Worm (Caenorhabditis elegans) whole organism, L2 larva: ENCODE data around the gene ZK1236.1.

Source experiments
- C34F6.9 ChIP-seq: fragments of 150-350 bp; optimal IDR thresholded peaks from 2 replicates; lab custom pipeline; 2014; ENCODE audit warnings: missing biosample characterization, missing genetic modification characterization
- F13H6.1 ChIP-seq: sonication (generic microtip); optimal IDR thresholded peaks from 2 replicates; lab custom pipeline; 2016; ENCODE audit warnings: missing genetic modification characterization, missing compliant biosample characterization
- R02D3.7 ChIP-seq: fragments of 150-350 bp; optimal IDR thresholded peaks from 2 replicates; lab custom pipeline; 2014; ENCODE audit warnings: missing biosample characterization, missing genetic modification characterization
- Y55F3AM.14 ChIP-seq: fragments of 200-800 bp; sonication (Bioruptor generic); optimal IDR thresholded peaks from 2 replicates; lab custom pipeline; 2018; ENCODE audit warnings: mild to moderate bottlenecking, missing genetic modification characterization, missing compliant biosample characterization
- alr-1 ChIP-seq: fragments of 150-350 bp; optimal IDR thresholded peaks from 2 replicates; lab custom pipeline; 2014; ENCODE audit warnings: missing biosample characterization, missing genetic modification characterization
- ama-1 ChIP-seq: fragments of 150-350 bp; optimal IDR thresholded peaks from 2 replicates; lab custom pipeline; 2018; ENCODE audit warnings: inconsistent platforms
- blmp-1 ChIP-seq: sonication (generic microtip); optimal IDR thresholded peaks from 2 replicates; lab custom pipeline; 2017; ENCODE audit warnings: missing genetic modification characterization, mild to moderate bottlenecking, missing compliant biosample characterization, antibody characterized with exemption, moderate library complexity; ENCODE audit not compliant: insufficient read depth
- ceh-16 ChIP-seq: fragments of 150-350 bp; optimal IDR thresholded peaks from 2 replicates; lab custom pipeline; 2014; ENCODE audit warnings: missing biosample characterization, missing genetic modification characterization
- crh-2 ChIP-seq: sonication (generic microtip); optimal IDR thresholded peaks from 2 replicates; lab custom pipeline; 2017; ENCODE audit warnings: missing biosample characterization, missing genetic modification characterization
- dmd-4 ChIP-seq: sonication (generic microtip); optimal IDR thresholded peaks from 2 replicates; lab custom pipeline; 2017; ENCODE audit warnings: missing biosample characterization, missing genetic modification characterization
- elt-1 ChIP-seq: fragments of 150-350 bp; optimal IDR thresholded peaks from 2 replicates; lab custom pipeline; 2014; ENCODE audit warnings: missing biosample characterization, missing genetic modification characterization
- elt-3 ChIP-seq: sonication (generic microtip); optimal IDR thresholded peaks from 2 replicates; lab custom pipeline; 2017; ENCODE audit warnings: missing biosample characterization, missing genetic modification characterization
- fos-1 ChIP-seq: fragments of 150-350 bp; optimal IDR thresholded peaks from 2 replicates; lab custom pipeline; 2014; ENCODE audit warnings: missing biosample characterization, missing genetic modification characterization
- gmeb-1 ChIP-seq: fragments of 150-350 bp; optimal IDR thresholded peaks from 2 replicates; lab custom pipeline; 2014; ENCODE audit warnings: missing biosample characterization, missing genetic modification characterization
- lin-11 ChIP-seq: fragments of 150-350 bp; sonication (generic microtip); optimal IDR thresholded peaks from 2 replicates; lab custom pipeline; 2014; ENCODE audit warnings: missing biosample characterization, missing genetic modification characterization, inconsistent platforms, mixed read lengths
- lin-13 ChIP-seq: fragments of 150-350 bp; optimal IDR thresholded peaks from 2 replicates; lab custom pipeline; 2014; ENCODE audit warnings: missing biosample characterization, missing genetic modification reagents, missing genetic modification characterization
- lin-39 ChIP-seq: fragments of 150-350 bp; optimal IDR thresholded peaks from 2 replicates; lab custom pipeline; 2014; ENCODE audit warnings: missing biosample characterization, missing genetic modification reagents, missing genetic modification characterization
- lsy-2 ChIP-seq, 2 experiments: fragments of 150-350 bp in 1 of 2; sonication (generic microtip) in 1 of 2; optimal IDR thresholded peaks; 2 replicates each; lab custom pipeline; 2014 to 2017; ENCODE audit warnings: missing biosample characterization in 2 of 2, missing genetic modification characterization in 2 of 2
- mbf-1 ChIP-seq: sonication (generic microtip); optimal IDR thresholded peaks from 2 replicates; lab custom pipeline; 2017; ENCODE audit warnings: missing biosample characterization, missing genetic modification characterization
- mdl-1 ChIP-seq, 2 experiments: fragments of 150-350 bp in 1 of 2; sonication (generic microtip) in 1 of 2; optimal IDR thresholded peaks; 2 replicates each; lab custom pipeline; 2017; ENCODE audit warnings: missing biosample characterization in 2 of 2, missing genetic modification characterization in 2 of 2
- nhr-10 ChIP-seq: sonication (generic microtip); optimal IDR thresholded peaks from 2 replicates; lab custom pipeline; 2017; ENCODE audit warnings: missing biosample characterization, missing genetic modification characterization
- nhr-11 ChIP-seq: fragments of 150-350 bp; optimal IDR thresholded peaks from 2 replicates; lab custom pipeline; 2014; ENCODE audit warnings: missing biosample characterization, missing genetic modification characterization
- nhr-12 ChIP-seq: fragments of 150-350 bp; optimal IDR thresholded peaks from 2 replicates; lab custom pipeline; 2014; ENCODE audit warnings: missing biosample characterization, missing genetic modification characterization
- nhr-129 ChIP-seq: fragments of 150-350 bp; optimal IDR thresholded peaks from 2 replicates; lab custom pipeline; 2014; ENCODE audit warnings: missing biosample characterization, missing genetic modification characterization
- nhr-21 ChIP-seq: fragments of 150-350 bp; optimal IDR thresholded peaks from 2 replicates; lab custom pipeline; 2014; ENCODE audit warnings: missing biosample characterization, missing genetic modification characterization
- nhr-23 ChIP-seq: fragments of 150-350 bp; optimal IDR thresholded peaks from 2 replicates; lab custom pipeline; 2014; ENCODE audit warnings: missing biosample characterization, missing genetic modification reagents, missing genetic modification characterization
- nhr-237 ChIP-seq: fragments of 150-350 bp; optimal IDR thresholded peaks from 2 replicates; lab custom pipeline; 2014; ENCODE audit warnings: missing biosample characterization, missing genetic modification characterization
- nhr-25 ChIP-seq: fragments of 150-350 bp; sonication (generic microtip); optimal IDR thresholded peaks from 3 replicates; lab custom pipeline; 2014; ENCODE audit warnings: missing biosample characterization, missing genetic modification characterization
- nhr-6 ChIP-seq: fragments of 150-350 bp; optimal IDR thresholded peaks from 2 replicates; lab custom pipeline; 2014; ENCODE audit warnings: missing biosample characterization, missing genetic modification characterization
- nhr-77 ChIP-seq: fragments of 150-350 bp; optimal IDR thresholded peaks from 2 replicates; lab custom pipeline; 2014; ENCODE audit warnings: missing biosample characterization, missing genetic modification characterization
- sem-4 ChIP-seq: fragments of 150-350 bp; optimal IDR thresholded peaks from 2 replicates; lab custom pipeline; 2014; ENCODE audit warnings: missing biosample characterization, missing genetic modification reagents, missing genetic modification characterization
- skn-1 ChIP-seq: sonication (generic microtip); optimal IDR thresholded peaks from 2 replicates; lab custom pipeline; 2017; ENCODE audit warnings: missing biosample characterization, missing genetic modification characterization
- sma-3 ChIP-seq: sonication (generic microtip); optimal IDR thresholded peaks from 2 replicates; lab custom pipeline; 2016; ENCODE audit warnings: missing genetic modification reagents, missing genetic modification characterization, missing compliant biosample characterization
- sma-9 ChIP-seq, 2 experiments: fragments of 150-350 bp in 1 of 2; sonication (generic microtip) in 1 of 2; optimal IDR thresholded peaks; 2 replicates each; lab custom pipeline; 2014 to 2016; ENCODE audit warnings: missing genetic modification characterization in 2 of 2, mild to moderate bottlenecking in 1 of 2, missing biosample characterization in 1 of 2, missing compliant biosample characterization in 1 of 2, missing genetic modification reagents in 1 of 2, moderate library complexity in 1 of 2
- snpc-4 ChIP-seq: fragments of 150-350 bp; optimal IDR thresholded peaks from 2 replicates; lab custom pipeline; 2014; ENCODE audit warnings: missing biosample characterization, missing genetic modification characterization
- unc-39 ChIP-seq: fragments of 150-350 bp; optimal IDR thresholded peaks from 2 replicates; lab custom pipeline; 2014; ENCODE audit warnings: missing biosample characterization, missing genetic modification characterization
- unc-55 ChIP-seq: fragments of 150-350 bp; sonication (generic microtip); optimal IDR thresholded peaks from 3 replicates; lab custom pipeline; 2014; ENCODE audit warnings: missing biosample characterization, missing genetic modification reagents, missing genetic modification characterization
- unc-62 ChIP-seq: fragments of 150-350 bp; optimal IDR thresholded peaks from 2 replicates; lab custom pipeline; 2014; ENCODE audit warnings: missing biosample characterization, missing genetic modification reagents, missing genetic modification characterization
- zag-1 ChIP-seq: fragments of 150-350 bp; optimal IDR thresholded peaks from 2 replicates; lab custom pipeline; 2014; ENCODE audit warnings: missing biosample characterization, missing genetic modification characterization
- ztf-1 ChIP-seq: fragments of 200-800 bp; sonication (Bioruptor generic); conservative IDR thresholded peaks from 2 replicates; pipeline ENCODE4 v1.3.6; 2022; ENCODE audit warnings: missing genetic modification characterization, missing compliant biosample characterization
- ztf-11 ChIP-seq: sonication (generic microtip); optimal IDR thresholded peaks from 2 replicates; lab custom pipeline; 2017; ENCODE audit warnings: missing biosample characterization, missing genetic modification characterization
- ztf-4 ChIP-seq: fragments of 150-350 bp; optimal IDR thresholded peaks from 2 replicates; lab custom pipeline; 2014; ENCODE audit warnings: missing biosample characterization, missing genetic modification characterization

Gene ZK1236.1

ce11 chrIII:8405449-8405962 lies 23.6 kb upstream of the ZK1236.1 start, which contains the start of the genes ubxn-4 and cyy-1:
TSS of gene ubxn-4 (minus strand) at chrIII:8405562.
TSS of gene cyy-1 (plus strand) at chrIII:8405874.
- TF ChIP-seq lsy-2 (tag; optimal IDR thresholded peaks at IDR 0.05; lab: Kevin White, UChicago) (peak in 1 of 2 experiments; percentile 11), unc-55 (GFP tag; lab: Kevin White, UChicago) (peak; percentile 38), nhr-12 (tag; lab: Kevin White, UChicago) (no peak)

ce11 chrIII:8409166-8409565 lies 19.9 kb upstream of the ZK1236.1 start, which contains the start of gene ZK353.9:
TSS of gene ZK353.9 (plus strand) at chrIII:8409496.
- TF ChIP-seq C34F6.9 (tag; lab: Kevin White, UChicago) (no peak), nhr-23 (tag; lab: Kevin White, UChicago) (no peak), Y55F3AM.14 (GFP tag; lab: Kevin White, UChicago) (no peak), lin-13 (no peak), crh-2 (tag; lab: Kevin White, UChicago) (no peak), mbf-1 (tag; lab: Kevin White, UChicago) (no peak), snpc-4 (tag; lab: Kevin White, UChicago) (no peak), unc-39 (tag; lab: Kevin White, UChicago) (no peak), nhr-129 (tag; lab: Kevin White, UChicago) (no peak), nhr-21 (tag; lab: Kevin White, UChicago) (no peak), nhr-237 (tag; lab: Kevin White, UChicago) (no peak), nhr-6 (tag; lab: Kevin White, UChicago) (no peak)

ce11 chrIII:8410747-8411146 lies 18.4 kb upstream of the ZK1236.1 start:
- TF ChIP-seq lin-39 (tag; lab: Kevin White, UChicago) = no peak
- no peak for TF ChIP-seq unc-55 (GFP tag; lab: Kevin White, UChicago)
- no peak for TF ChIP-seq lin-11 (tag; lab: Kevin White, UChicago)
- no peak for TF ChIP-seq zag-1 (tag; lab: Kevin White, UChicago)
- TF ChIP-seq Y55F3AM.14 (GFP tag; lab: Kevin White, UChicago) = no peak
- TF ChIP-seq skn-1 (tag; lab: Kevin White, UChicago) = no peak
- TF ChIP-seq ama-1 (lab: Kevin White, UChicago) = no peak
- no peak for TF ChIP-seq nhr-129 (tag; lab: Kevin White, UChicago)
- TF ChIP-seq alr-1 (tag; lab: Kevin White, UChicago) = no peak
- no peak for TF ChIP-seq elt-3 (tag; lab: Kevin White, UChicago)
- no peak for TF ChIP-seq unc-39 (tag; lab: Kevin White, UChicago)

- TF ChIP-seq nhr-10 (tag; lab: Kevin White, UChicago) = no peak
- peak; percentile 25 for TF ChIP-seq blmp-1 (tag; lab: Kevin White, UChicago)
- TF ChIP-seq dmd-4 (tag; lab: Kevin White, UChicago) = no peak
- TF ChIP-seq crh-2 (tag; lab: Kevin White, UChicago) = peak; percentile 91
- TF ChIP-seq nhr-77 (tag; lab: Kevin White, UChicago) = no peak
- peak; percentile 66 for TF ChIP-seq sem-4 (tag; lab: Kevin White, UChicago)
- TF ChIP-seq ceh-16 (tag; lab: Kevin White, UChicago) = no peak
- TF ChIP-seq nhr-6 (tag; lab: Kevin White, UChicago) = peak; percentile 49
- peak; percentile 62 for TF ChIP-seq Y55F3AM.14 (GFP tag; lab: Kevin White, UChicago)
- TF ChIP-seq lin-11 (tag; lab: Kevin White, UChicago) = peak; percentile 20
- no peak for TF ChIP-seq ztf-4 (tag; lab: Kevin White, UChicago)
- TF ChIP-seq mbf-1 (tag; lab: Kevin White, UChicago) = no peak
- peak; percentile 31 for TF ChIP-seq nhr-21 (tag; lab: Kevin White, UChicago)
- no peak for TF ChIP-seq alr-1 (tag; lab: Kevin White, UChicago)
- peak; percentile 93 for TF ChIP-seq C34F6.9 (tag; lab: Kevin White, UChicago)
- no peak for TF ChIP-seq nhr-11 (tag; lab: Kevin White, UChicago)
- peak in 1 of 2 experiments; percentile 28 for TF ChIP-seq mdl-1 (tag; optimal IDR thresholded peaks at IDR 0.05; lab: Kevin White, UChicago)
- TF ChIP-seq R02D3.7 (tag; lab: Kevin White, UChicago) = no peak
- peak; percentile 33 for TF ChIP-seq snpc-4 (tag; lab: Kevin White, UChicago)
- TF ChIP-seq fos-1 (tag; lab: Kevin White, UChicago) = peak; percentile 86
- TF ChIP-seq sma-9 (GFP tag; optimal IDR thresholded peaks at IDR 0.05; lab: Kevin White, UChicago) = peak; percentile 44
- no peak for TF ChIP-seq sma-9 (tag; optimal IDR thresholded peaks at IDR 0.05; lab: Kevin White, UChicago)
- no peak for TF ChIP-seq nhr-12 (tag; lab: Kevin White, UChicago)
- no peak for TF ChIP-seq unc-62 (GFP tag; lab: Kevin White, UChicago)
- TF ChIP-seq lsy-2 (tag; optimal IDR thresholded peaks at IDR 0.05; lab: Kevin White, UChicago) = peak; percentile 72 to 94
- TF ChIP-seq zag-1 (tag; lab: Kevin White, UChicago) = peak; percentile 84
- no peak for TF ChIP-seq lin-39 (tag; lab: Kevin White, UChicago)
- peak; percentile 91 for TF ChIP-seq unc-55 (GFP tag; lab: Kevin White, UChicago)
- no peak for TF ChIP-seq ztf-11 (tag; lab: Kevin White, UChicago)
- TF ChIP-seq gmeb-1 (tag; lab: Kevin White, UChicago) = peak; percentile 47
- TF ChIP-seq F13H6.1 (tag; lab: Kevin White, UChicago) = peak; percentile 77
- no peak for TF ChIP-seq nhr-23 (tag; lab: Kevin White, UChicago)
- TF ChIP-seq skn-1 (tag; lab: Kevin White, UChicago) = peak; percentile 8
- peak; percentile 58 for TF ChIP-seq lin-13
- no peak for TF ChIP-seq ztf-1
- TF ChIP-seq elt-1 (tag; lab: Kevin White, UChicago) = no peak
- TF ChIP-seq sma-3 (GFP tag; lab: Kevin White, UChicago) = peak; percentile 36
- TF ChIP-seq nhr-129 (tag; lab: Kevin White, UChicago) = peak; percentile 88
- peak; percentile 88 for TF ChIP-seq nhr-25 (tag; lab: Kevin White, UChicago)
These were observed 17.1 kb upstream of the ZK1236.1 start for ce11 chrIII:8411976-8412375.
